Fruit fly (Drosophila melanogaster) whole organism, embryonic: Measurements from ENCODE around the gene lwr.

Experiments used
- BtbVII ChIP-seq: fragments of 200-800 bp; sonication (Bioruptor generic); optimal IDR thresholded peaks from 3 replicates; lab custom pipeline; 2017; ENCODE audit warnings: missing biosample characterization, mild to moderate bottlenecking, missing genetic modification characterization
- CG10147 ChIP-seq: fragments of 200-800 bp; sonication (Bioruptor generic); optimal IDR thresholded peaks from 2 replicates; lab custom pipeline; 2019; ENCODE audit warnings: missing biosample characterization, mild to moderate bottlenecking, missing genetic modification characterization, moderate library complexity
- CG10462 ChIP-seq: fragments of 200-800 bp; sonication (Bioruptor generic); optimal IDR thresholded peaks from 2 replicates; lab custom pipeline; 2016; ENCODE audit warnings: missing biosample characterization, missing genetic modification characterization
- CG10543 ChIP-seq: fragments of 200-800 bp; sonication (Bioruptor generic); optimal IDR thresholded peaks from 3 replicates; lab custom pipeline; 2017; ENCODE audit warnings: missing biosample characterization, mild to moderate bottlenecking, missing genetic modification characterization, moderate library complexity
- CG15073 ChIP-seq: fragments of 200-800 bp; sonication (Bioruptor generic); optimal IDR thresholded peaks from 2 replicates; lab custom pipeline; 2016; ENCODE audit warnings: missing biosample characterization, missing genetic modification characterization
- CG15514 ChIP-seq: fragments of 200-800 bp; sonication (Bioruptor generic); optimal IDR thresholded peaks from 3 replicates; lab custom pipeline; 2017; ENCODE audit warnings: missing biosample characterization, missing genetic modification characterization, mild to moderate bottlenecking, moderate library complexity, missing genetic modification reagents
- CG17186 ChIP-seq: fragments of 200-800 bp; sonication (Bioruptor generic); optimal IDR thresholded peaks from 3 replicates; lab custom pipeline; 2017; ENCODE audit warnings: missing biosample characterization, missing genetic modification reagents, missing genetic modification characterization
- CG17359 ChIP-seq: fragments of 200-800 bp; sonication (Bioruptor generic); optimal IDR thresholded peaks from 3 replicates; lab custom pipeline; 2018; ENCODE audit warnings: missing biosample characterization, mild to moderate bottlenecking, missing genetic modification characterization, moderate library complexity
- CG17802 ChIP-seq: fragments of 200-800 bp; sonication (Bioruptor generic); optimal IDR thresholded peaks from 2 replicates; lab custom pipeline; 2018; ENCODE audit warnings: missing biosample characterization, mild to moderate bottlenecking, missing genetic modification characterization, moderate library complexity
- CG31224 ChIP-seq: fragments of 200-800 bp; sonication (Bioruptor generic); IDR thresholded peaks from 2 replicates; pipeline ENCODE4 v1.3.6; 2022; ENCODE audit warnings: missing biosample characterization, missing genetic modification characterization
- CG31388 ChIP-seq: fragments of 200-800 bp; sonication (Bioruptor generic); optimal IDR thresholded peaks from 2 replicates; lab custom pipeline; 2016; ENCODE audit warnings: missing biosample characterization, missing genetic modification characterization
- CG3281 ChIP-seq: fragments of 200-800 bp; sonication (Bioruptor generic); optimal IDR thresholded peaks from 3 replicates; lab custom pipeline; 2017; ENCODE audit warnings: missing biosample characterization, mild to moderate bottlenecking, missing genetic modification characterization
- CG34422 ChIP-seq: fragments of 200-800 bp; sonication (Bioruptor generic); IDR thresholded peaks from 3 replicates; pipeline ENCODE4 v1.3.6; 2022; ENCODE audit warnings: missing biosample characterization, missing genetic modification characterization
- CG3995 ChIP-seq: fragments of 200-800 bp; sonication (Bioruptor generic); optimal IDR thresholded peaks from 3 replicates; lab custom pipeline; 2016; ENCODE audit warnings: missing biosample characterization, missing genetic modification characterization
- CG5953 ChIP-seq: fragments of 200-800 bp; sonication (Bioruptor generic); IDR thresholded peaks from 2 replicates; pipeline ENCODE4 v1.3.6; 2022; ENCODE audit warnings: missing biosample characterization, missing genetic modification characterization
- CG7372 ChIP-seq: fragments of 200-800 bp; sonication (Bioruptor generic); IDR thresholded peaks from 2 replicates; pipeline ENCODE4 v1.3.6; 2022; ENCODE audit warnings: missing biosample characterization, missing genetic modification characterization
- CG8290 ChIP-seq, 3 experiments: fragments of 200-800 bp; sonication (Bioruptor generic); optimal IDR thresholded peaks; 2 replicates each; lab custom pipeline; 2016 to 2019; ENCODE audit warnings: missing biosample characterization in 3 of 3, missing genetic modification characterization in 3 of 3, mild to moderate bottlenecking in 2 of 3, moderate library complexity in 1 of 3
- CG8765 ChIP-seq: fragments of 200-800 bp; sonication (Bioruptor generic); IDR thresholded peaks from 2 replicates; pipeline ENCODE4 v1.3.6; 2022; ENCODE audit warnings: missing biosample characterization, missing genetic modification characterization
- Doc3 ChIP-seq: fragments of 200-800 bp; sonication (Bioruptor generic); IDR thresholded peaks from 3 replicates; pipeline ENCODE4 v1.3.6; 2022; ENCODE audit warnings: missing biosample characterization, missing genetic modification characterization; ENCODE audit not compliant: partially characterized antibody
- Dref ChIP-seq: fragments of 200-800 bp; sonication (Bioruptor generic); IDR thresholded peaks from 2 replicates; pipeline ENCODE4 v1.3.6; 2022; ENCODE audit warnings: missing biosample characterization, missing genetic modification characterization
- E2f2 ChIP-seq: fragments of 200-800 bp; sonication (Bioruptor generic); IDR thresholded peaks from 2 replicates; pipeline ENCODE4 v1.3.6; 2022; ENCODE audit warnings: missing biosample characterization, missing genetic modification characterization
- MBD-R2 ChIP-seq: fragments of 200-800 bp; sonication (Bioruptor generic); IDR thresholded peaks from 2 replicates; pipeline ENCODE4 v1.3.6; 2022; ENCODE audit warnings: missing biosample characterization, missing genetic modification characterization
- NC2β ChIP-seq: fragments of 200-800 bp; sonication (Bioruptor generic); optimal IDR thresholded peaks from 2 replicates; lab custom pipeline; 2016; ENCODE audit warnings: missing biosample characterization, missing genetic modification characterization
- NFAT ChIP-seq: fragments of 200-800 bp; sonication (Bioruptor generic); IDR thresholded peaks from 2 replicates; pipeline ENCODE4 v1.3.6; 2022; ENCODE audit warnings: missing biosample characterization, missing genetic modification characterization
- Pdp1 ChIP-seq, 2 experiments: fragments of 200-800 bp; sonication (Bioruptor generic); optimal IDR thresholded peaks; 3 replicates each; lab custom pipeline; 2016; ENCODE audit warnings: missing biosample characterization in 2 of 2, missing genetic modification characterization in 2 of 2, mild to moderate bottlenecking in 1 of 2, moderate library complexity in 1 of 2
- Side ChIP-seq: fragments of 200-800 bp; sonication (Bioruptor generic); optimal IDR thresholded peaks from 2 replicates; lab custom pipeline; 2016; ENCODE audit warnings: missing biosample characterization, missing genetic modification characterization
- Sry-β ChIP-seq: fragments of 200-800 bp; sonication (Bioruptor generic); optimal IDR thresholded peaks from 2 replicates; lab custom pipeline; 2018; ENCODE audit warnings: missing biosample characterization, mild to moderate bottlenecking, missing genetic modification characterization, moderate library complexity
- Sry-δ ChIP-seq: fragments of 200-800 bp; sonication (Bioruptor generic); optimal IDR thresholded peaks from 2 replicates; lab custom pipeline; 2016; ENCODE audit warnings: missing biosample characterization, missing genetic modification characterization
- amos ChIP-seq: fragments of 200-800 bp; sonication (Bioruptor generic); IDR thresholded peaks from 2 replicates; pipeline ENCODE4 v1.3.6; 2022; ENCODE audit warnings: missing biosample characterization, missing genetic modification characterization; ENCODE audit not compliant: partially characterized antibody
- az2 ChIP-seq: fragments of 200-800 bp; sonication (Bioruptor generic); optimal IDR thresholded peaks from 3 replicates; lab custom pipeline; 2016; ENCODE audit warnings: missing biosample characterization, missing genetic modification characterization
- bab2 ChIP-seq: fragments of 200-800 bp; sonication (Bioruptor generic); optimal IDR thresholded peaks from 2 replicates; lab custom pipeline; 2016; ENCODE audit warnings: missing biosample characterization, missing genetic modification characterization
- cg ChIP-seq: fragments of 200-800 bp; sonication (Bioruptor generic); optimal IDR thresholded peaks from 3 replicates; lab custom pipeline; 2019; ENCODE audit warnings: missing biosample characterization, mild to moderate bottlenecking, missing genetic modification characterization, moderate library complexity
- chinmo ChIP-seq: fragments of 200-800 bp; sonication (Bioruptor generic); IDR thresholded peaks from 4 replicates; pipeline ENCODE4 v1.3.6; 2022; ENCODE audit warnings: missing biosample characterization, missing genetic modification characterization; ENCODE audit not compliant: partially characterized antibody
- chn ChIP-seq: fragments of 200-800 bp; sonication (Bioruptor generic); optimal IDR thresholded peaks from 2 replicates; lab custom pipeline; 2016; ENCODE audit warnings: missing biosample characterization, missing genetic modification characterization
- ci ChIP-seq: fragments of 200-800 bp; sonication (Bioruptor generic); IDR thresholded peaks from 3 replicates; pipeline ENCODE4 v1.3.6; 2022; ENCODE audit warnings: missing biosample characterization, missing genetic modification characterization
- dm ChIP-seq: fragments of 200-800 bp; sonication (Bioruptor generic); optimal IDR thresholded peaks from 3 replicates; lab custom pipeline; 2016; ENCODE audit warnings: missing biosample characterization, missing genetic modification characterization
- emc ChIP-seq: fragments of 200-800 bp; sonication (Bioruptor generic); optimal IDR thresholded peaks from 2 replicates; lab custom pipeline; 2016; ENCODE audit warnings: missing biosample characterization, missing genetic modification characterization
- grau ChIP-seq: fragments of 200-800 bp; optimal IDR thresholded peaks from 3 replicates; lab custom pipeline; 2019; ENCODE audit warnings: missing biosample characterization, mild to moderate bottlenecking, missing genetic modification characterization, moderate library complexity
- her ChIP-seq: fragments of 200-800 bp; sonication (Bioruptor generic); optimal IDR thresholded peaks from 2 replicates; lab custom pipeline; 2016; ENCODE audit warnings: missing biosample characterization, missing genetic modification characterization
- ken ChIP-seq: fragments of 200-800 bp; sonication (Bioruptor generic); IDR thresholded peaks from 3 replicates; pipeline ENCODE4 v1.3.6; 2022; ENCODE audit warnings: missing biosample characterization, missing genetic modification characterization
- lbe ChIP-seq: fragments of 200-800 bp; sonication (Bioruptor generic); optimal IDR thresholded peaks from 2 replicates; lab custom pipeline; 2016; ENCODE audit warnings: missing biosample characterization, mild to moderate bottlenecking, missing genetic modification characterization
- nom ChIP-seq: fragments of 200-800 bp; sonication (Bioruptor generic); optimal IDR thresholded peaks from 2 replicates; lab custom pipeline; 2017; ENCODE audit warnings: missing biosample characterization, missing genetic modification characterization, mild to moderate bottlenecking, moderate library complexity, missing genetic modification reagents
- odd ChIP-seq: fragments of 200-800 bp; sonication (Bioruptor generic); optimal IDR thresholded peaks from 2 replicates; lab custom pipeline; 2017; ENCODE audit warnings: missing biosample characterization, mild to moderate bottlenecking, missing genetic modification characterization
- onecut ChIP-seq: fragments of 200-800 bp; sonication (Bioruptor generic); IDR thresholded peaks from 2 replicates; pipeline ENCODE4 v1.3.6; 2022; ENCODE audit warnings: missing biosample characterization, missing genetic modification characterization
- pzg ChIP-seq: fragments of 200-800 bp; sonication (Bioruptor generic); optimal IDR thresholded peaks from 3 replicates; lab custom pipeline; 2018; ENCODE audit warnings: missing biosample characterization, mild to moderate bottlenecking, missing genetic modification characterization, moderate library complexity
- row ChIP-seq: fragments of 200-800 bp; sonication (Bioruptor generic); IDR thresholded peaks from 3 replicates; pipeline ENCODE4 v1.3.6; 2022; ENCODE audit warnings: missing biosample characterization, missing genetic modification characterization
- salm ChIP-seq: fragments of 200-800 bp; sonication (Bioruptor generic); optimal IDR thresholded peaks from 2 replicates; lab custom pipeline; 2018; ENCODE audit warnings: missing biosample characterization, mild to moderate bottlenecking, missing genetic modification characterization
- sens-2 ChIP-seq: fragments of 200-800 bp; sonication (Bioruptor generic); IDR thresholded peaks from 2 replicates; pipeline ENCODE4 v1.3.6; 2022; ENCODE audit warnings: missing biosample characterization, missing genetic modification characterization
- seq ChIP-seq: fragments of 200-800 bp; sonication (Bioruptor generic); IDR thresholded peaks from 2 replicates; pipeline ENCODE4 v1.3.6; 2022; ENCODE audit warnings: missing biosample characterization, missing genetic modification characterization
- sr ChIP-seq: fragments of 200-800 bp; sonication (Bioruptor generic); IDR thresholded peaks from 3 replicates; pipeline ENCODE4 v1.3.6; 2022; ENCODE audit warnings: missing biosample characterization, missing genetic modification characterization
- trh ChIP-seq: fragments of 200-800 bp; sonication (Bioruptor generic); optimal IDR thresholded peaks from 2 replicates; lab custom pipeline; 2016; ENCODE audit warnings: missing biosample characterization, missing genetic modification characterization

The lwr gene

dm6 chr2L:559311-559710, 16.9 kb upstream of the lwr start, which contains the start of gene Tspo:
Tspo (plus strand) TSS chr2L:559612.
- no peak for TF ChIP-seq CG17186 (GFP tag; lab: Kevin White, UChicago)
- TF ChIP-seq row (GFP tag; lab: Robert Waterston, UW) = peak; percentile 83
- peak; percentile 52 for TF ChIP-seq nom (GFP tag; lab: Kevin White, UChicago)
- TF ChIP-seq chn (GFP tag; lab: Kevin White, UChicago) = no peak
- TF ChIP-seq seq (GFP tag; lab: Robert Waterston, UW) = no peak
- TF ChIP-seq CG15073 (GFP tag; lab: Kevin White, UChicago) = no peak
- peak; percentile 88 for TF ChIP-seq cg (GFP tag; lab: Kevin White, UChicago)
- TF ChIP-seq E2f2 = peak; percentile 9; the same call in 1 of the 2 replicates
- no peak for TF ChIP-seq NC2β (GFP tag; lab: Kevin White, UChicago)
- peak; percentile 19; the same call in 1 of the 3 replicates for TF ChIP-seq ci (GFP tag; lab: Robert Waterston, UW)
- peak; percentile 19; the same call in 1 of the 2 replicates for TF ChIP-seq Dref
- TF ChIP-seq lbe (GFP tag; lab: Kevin White, UChicago) = no peak
- peak; percentile 66 for TF ChIP-seq MBD-R2 (GFP tag; lab: Robert Waterston, UW)
- TF ChIP-seq CG17359 (tag; lab: Kevin White, UChicago) = no peak
- no peak for TF ChIP-seq salm
- TF ChIP-seq trh (GFP tag; lab: Kevin White, UChicago) = no peak
- TF ChIP-seq az2 (GFP tag; lab: Kevin White, UChicago) = no peak
- TF ChIP-seq emc = no peak
- TF ChIP-seq BtbVII (GFP tag; lab: Kevin White, UChicago) = no peak
- TF ChIP-seq bab2 = no peak
- no peak for TF ChIP-seq CG3281 (GFP tag; lab: Kevin White, UChicago)
- TF ChIP-seq CG34422 (GFP tag; lab: Robert Waterston, UW) = peak; percentile 13; the same call in 1 of the 3 replicates
- TF ChIP-seq Sry-β (GFP tag; lab: Kevin White, UChicago) = peak; percentile 91
- peak; percentile 81; the same call in 1 of the 4 replicates for TF ChIP-seq chinmo (GFP tag; lab: Robert Waterston, UW)
- TF ChIP-seq dm (GFP tag; lab: Kevin White, UChicago) = no peak
- TF ChIP-seq CG31224 (GFP tag; lab: Robert Waterston, UW) = no peak
- TF ChIP-seq amos (GFP tag; lab: Robert Waterston, UW) = peak; percentile 14; the same call in 1 of the 2 replicates
- 0 out of 2 replicates have a peak, but pooled peaks have one; percentile 31 for TF ChIP-seq CG7372 (GFP tag; lab: Robert Waterston, UW)
- no peak for TF ChIP-seq CG5953 (GFP tag; lab: Robert Waterston, UW)
- TF ChIP-seq Pdp1 (GFP tag; optimal IDR thresholded peaks at IDR 0.05; lab: Kevin White, UChicago) = peak in 1 of 2 experiments; percentile 22
- TF ChIP-seq grau (tag; lab: Kevin White, UChicago) = peak; percentile 28
- TF ChIP-seq Side (GFP tag; lab: Kevin White, UChicago) = no peak
- TF ChIP-seq ken = no peak
- no peak for TF ChIP-seq CG31388
- TF ChIP-seq CG3995 (GFP tag; lab: Kevin White, UChicago) = peak; percentile 92
- no peak for TF ChIP-seq CG8765 (GFP tag; lab: Robert Waterston, UW)
- no peak for TF ChIP-seq NFAT
- TF ChIP-seq CG10462 = no peak
- peak; percentile 24 for TF ChIP-seq pzg (GFP tag; lab: Kevin White, UChicago)
- peak; percentile 14 for TF ChIP-seq CG10147 (GFP tag; lab: Kevin White, UChicago)
- no peak for TF ChIP-seq sr (GFP tag; lab: Robert Waterston, UW)
- peak; percentile 29; the same call in 1 of the 2 replicates for TF ChIP-seq sens-2 (GFP tag; lab: Robert Waterston, UW)
- TF ChIP-seq CG8290 (GFP tag; optimal IDR thresholded peaks at IDR 0.05; lab: Kevin White, UChicago) = no peak
- TF ChIP-seq CG8290 (tag; optimal IDR thresholded peaks at IDR 0.05; lab: Kevin White, UChicago) = peak in 1 of 2 experiments; percentile 43
- no peak for TF ChIP-seq Doc3 (GFP tag; lab: Robert Waterston, UW)
- TF ChIP-seq CG15514 (GFP tag; lab: Kevin White, UChicago) = peak; percentile 9
- no peak for TF ChIP-seq her
- peak; percentile 34 for TF ChIP-seq CG10543
- no peak for TF ChIP-seq onecut (GFP tag; lab: Robert Waterston, UW)
- peak; percentile 2 for TF ChIP-seq Sry-δ (GFP tag; lab: Kevin White, UChicago)
- TF ChIP-seq odd (GFP tag; lab: Kevin White, UChicago) = no peak
- no peak for TF ChIP-seq CG17802 (tag; lab: Kevin White, UChicago)
